Worm (Caenorhabditis elegans): Measurements from ENCODE around the gene K02E11.7.

- TF ChIP-seq W03F9.2 (tag; optimal IDR thresholded peaks at IDR 0.05), result no peak
- TF ChIP-seq him-1 (tag; optimal IDR thresholded peaks at IDR 0.05), result no peak
- TF ChIP-seq dao-5 (tag; optimal IDR thresholded peaks at IDR 0.05), result no peak
These were observed 39.6 kb upstream of the K02E11.7 start, which contains the start of gene F14D7.2 for ce11 chrV:14293667-14294194.
